Worm (Caenorhabditis elegans): ENCODE measurements around the gene C17B7.5.

The C17B7.5 gene

DNA sequence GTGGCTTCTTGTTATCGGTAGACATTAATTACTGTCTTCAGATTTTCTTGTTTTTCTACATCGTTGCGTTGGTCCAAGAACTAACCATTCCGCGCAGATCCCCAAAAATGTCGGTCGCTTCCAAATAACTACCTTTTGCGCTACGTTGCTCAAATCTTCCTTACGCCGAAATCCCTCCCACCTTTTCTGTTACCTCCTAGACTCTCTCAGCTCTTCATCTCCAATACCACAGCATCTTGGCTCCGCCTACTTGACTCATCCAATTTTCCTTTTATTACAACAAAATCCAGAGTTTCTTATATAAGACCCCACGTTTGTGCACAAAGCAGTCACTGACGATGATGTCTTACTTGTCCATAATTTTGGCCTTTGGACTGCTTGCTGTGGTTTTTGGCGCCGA, 19.5 kb downstream of the C17B7.5 start, which contains the start of gene C17B7.12:
Gene C17B7.12 (plus strand): TSS at position 301 of the 400 bp plus-strand sequence.
- TF ChIP-seq ceh-16 (tag; optimal IDR thresholded peaks at IDR 0.05) (no peak), ztf-4 (tag; optimal IDR thresholded peaks at IDR 0.05) (no peak), elt-3 (tag; optimal IDR thresholded peaks at IDR 0.05) (no peak)

DNA sequence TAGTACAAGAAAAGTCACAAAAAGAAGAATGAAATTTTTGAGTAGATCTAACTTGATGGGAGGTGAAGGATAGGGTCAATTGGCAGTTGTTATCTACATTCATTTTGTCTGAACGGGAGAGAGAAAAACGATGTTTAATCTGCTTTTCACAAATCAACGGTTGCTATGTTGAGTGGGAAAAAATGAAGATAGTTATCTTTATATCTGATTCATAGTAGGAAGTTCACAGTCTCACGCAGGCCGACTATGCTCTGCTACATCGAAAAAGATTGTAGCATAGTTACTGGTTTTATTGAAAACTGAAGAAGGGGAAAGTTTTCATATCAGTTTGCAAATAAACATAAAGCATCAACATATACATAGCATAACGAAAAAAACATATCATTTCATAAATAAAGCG, 22.1 kb downstream of the C17B7.5 start:
- TF ChIP-seq nhr-77 (tag; optimal IDR thresholded peaks at IDR 0.05) (no peak), lin-39 (tag; optimal IDR thresholded peaks at IDR 0.05) (no peak), nhr-23 (tag; optimal IDR thresholded peaks at IDR 0.05) (peak; percentile 31), nhr-76 (tag; optimal IDR thresholded peaks at IDR 0.05) (no peak), elt-1 (tag; optimal IDR thresholded peaks at IDR 0.05) (peak; percentile 87), fos-1 (tag; optimal IDR thresholded peaks at IDR 0.05) (no peak), mdl-1 (tag; optimal IDR thresholded peaks at IDR 0.05) (no peak)

DNA sequence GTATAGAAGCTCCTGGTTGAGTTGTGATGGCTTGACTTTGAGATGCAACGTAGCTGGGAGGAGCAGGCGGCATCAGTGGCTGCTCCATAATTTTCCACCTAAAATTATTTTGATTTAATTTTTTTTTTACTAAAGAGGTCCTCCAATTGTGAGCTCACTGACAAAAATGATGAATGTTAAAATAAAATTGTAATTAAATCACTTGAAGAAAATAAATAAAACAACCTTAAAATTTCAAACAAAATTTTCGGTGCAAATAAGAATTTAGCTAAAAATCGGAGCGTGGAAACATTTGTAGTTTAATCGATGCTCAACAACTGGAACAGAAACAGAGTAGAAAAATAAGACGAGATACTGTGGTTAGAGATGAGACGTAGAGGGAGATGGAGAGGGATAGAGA, 23.7 kb downstream of the C17B7.5 start, which contains the start of gene scrm-3:
Gene scrm-3 (minus strand): TSS at position 101 of the 400 bp plus-strand sequence.
- TF ChIP-seq R02D3.7 (tag; optimal IDR thresholded peaks at IDR 0.05) (no peak), aly-2 (tag; optimal IDR thresholded peaks at IDR 0.05) (no peak), skn-1 (tag; optimal IDR thresholded peaks at IDR 0.05) (no peak), fkh-10 (GFP tag; optimal IDR thresholded peaks at IDR 0.05) (no peak), eor-1 (tag; optimal IDR thresholded peaks at IDR 0.05) (no peak), pha-4 (tag; optimal IDR thresholded peaks at IDR 0.05) (no peak), ceh-9 (tag; optimal IDR thresholded peaks at IDR 0.05) (no peak), nhr-43 (tag; optimal IDR thresholded peaks at IDR 0.05; ENCODE audit: poor library complexity, severe bottlenecking) (no peak), ceh-16 (tag; optimal IDR thresholded peaks at IDR 0.05) (no peak)

DNA sequence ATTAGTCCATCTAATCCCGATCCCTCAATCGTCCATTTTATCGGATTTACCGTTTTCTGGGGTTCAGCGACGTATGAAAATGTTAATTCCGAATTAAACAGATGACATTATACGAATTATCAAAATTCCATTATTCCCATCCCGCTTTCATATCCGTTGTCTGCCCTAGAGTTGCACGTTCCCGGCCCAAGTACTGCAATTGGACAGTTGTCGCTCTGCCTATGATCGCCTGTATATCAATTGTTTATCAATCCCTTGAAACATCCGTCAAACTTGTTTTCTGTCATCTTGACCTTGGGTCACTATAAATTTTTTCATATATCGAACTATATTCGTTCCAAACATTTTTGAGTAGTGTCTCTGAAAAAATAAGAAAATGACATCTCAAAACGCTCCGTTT, 24.8 kb downstream of the C17B7.5 start, which contains the start of gene C04E12.5:
Gene C04E12.5 (plus strand): TSS at position 301 of the 400 bp plus-strand sequence.
- TF ChIP-seq aly-2 (tag; optimal IDR thresholded peaks at IDR 0.05) (no peak), lin-39 (tag; optimal IDR thresholded peaks at IDR 0.05) (no peak), ceh-9 (tag; optimal IDR thresholded peaks at IDR 0.05) (no peak), lin-15B (tag; optimal IDR thresholded peaks at IDR 0.05) (no peak), sea-2 (GFP tag; optimal IDR thresholded peaks at IDR 0.05) (no peak), egl-5 (tag; optimal IDR thresholded peaks at IDR 0.05) (no peak), nhr-43 (tag; optimal IDR thresholded peaks at IDR 0.05; ENCODE audit: poor library complexity, severe bottlenecking) (no peak), nhr-237 (tag; optimal IDR thresholded peaks at IDR 0.05) (no peak), ztf-4 (tag; optimal IDR thresholded peaks at IDR 0.05) (no peak), ztf-11 (tag; optimal IDR thresholded peaks at IDR 0.05) (no peak)

DNA sequence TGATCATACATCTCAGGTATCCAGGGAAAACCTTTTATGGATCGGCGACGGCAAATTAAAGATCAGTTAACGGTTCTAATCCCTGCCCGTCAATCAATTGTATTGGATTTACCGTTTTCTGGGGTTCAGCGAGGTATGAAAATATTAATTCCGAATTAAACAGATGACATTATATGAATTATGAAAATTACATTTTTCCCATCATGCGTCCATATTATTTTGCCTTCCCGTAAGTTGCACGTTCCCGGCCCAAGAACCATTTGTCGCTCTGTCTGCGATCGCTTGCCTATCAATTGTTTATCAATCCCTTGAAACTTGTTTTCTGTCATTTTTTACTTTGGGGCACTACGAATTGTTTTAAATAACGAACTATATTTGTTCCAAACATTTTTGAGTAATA, 28.2 kb downstream of the C17B7.5 start:
- no peak for TF ChIP-seq nhr-67 (tag; optimal IDR thresholded peaks at IDR 0.05)
- TF ChIP-seq ZK546.5 (tag; optimal IDR thresholded peaks at IDR 0.05) = no peak
- TF ChIP-seq ztf-11 (tag; optimal IDR thresholded peaks at IDR 0.05) = no peak
- TF ChIP-seq nfya-1 (tag; optimal IDR thresholded peaks at IDR 0.05; ENCODE audit: insufficient read depth) = no peak
- TF ChIP-seq unc-62 (GFP tag; optimal IDR thresholded peaks at IDR 0.05) = no peak
- TF ChIP-seq fkh-2 (tag; optimal IDR thresholded peaks at IDR 0.05) = no peak
- TF ChIP-seq nhr-25 (tag; optimal IDR thresholded peaks at IDR 0.05) = no peak
- no peak for TF ChIP-seq unc-39 (tag; optimal IDR thresholded peaks at IDR 0.05)
- TF ChIP-seq daf-12 (tag; optimal IDR thresholded peaks at IDR 0.05) = no peak
- no peak for TF ChIP-seq hmg-11 (tag; optimal IDR thresholded peaks at IDR 0.05)

DNA sequence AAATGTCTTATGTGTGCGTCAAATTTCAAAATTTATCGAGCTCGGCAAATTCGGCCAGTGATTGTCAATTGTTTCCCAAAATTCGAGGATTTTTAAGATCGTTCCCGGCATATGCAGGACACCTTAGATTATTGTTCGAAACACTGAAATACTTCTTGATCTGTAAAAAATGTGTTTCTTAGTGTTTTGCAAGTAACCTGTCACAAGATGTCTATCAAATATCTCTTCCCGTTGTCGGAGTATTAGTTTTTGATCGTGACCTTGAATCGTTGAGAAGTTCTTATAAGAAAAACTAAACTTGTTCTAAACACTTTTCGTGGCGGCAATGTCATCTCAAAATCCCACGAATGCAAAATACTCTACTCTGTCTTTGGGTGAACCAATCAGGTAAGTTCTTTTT, 29.0 kb downstream of the C17B7.5 start, which contains the start of gene C04E12.4:
Gene C04E12.4 (plus strand): TSS at position 301 of the 400 bp plus-strand sequence.
- TF ChIP-seq ama-1 (optimal IDR thresholded peaks at IDR 0.05) = no peak
- TF ChIP-seq nhr-25 (tag; optimal IDR thresholded peaks at IDR 0.05) = peak; percentile 3

All from whole organism, L3 larva.